Worm (Caenorhabditis elegans) whole organism, late embryonic: ENCODE data around the gene clec-122.
A peak's percentile ranks its signal among the peaks of the same experiment; 100 is the strongest.

Experiments used
- C38D4.7 ChIP-seq: fragments of 200-800 bp; sonication (Bioruptor generic); optimal IDR thresholded peaks from 2 replicates; lab custom pipeline; 2018; ENCODE audit warnings: mild to moderate bottlenecking, missing genetic modification characterization, moderate library complexity, missing compliant biosample characterization
- K02D7.2 ChIP-seq: sonication (generic microtip); optimal IDR thresholded peaks from 2 replicates; lab custom pipeline; 2017; ENCODE audit warnings: mild to moderate bottlenecking, missing genetic modification characterization, missing compliant biosample characterization
- K09A11.1 ChIP-seq: sonication (generic microtip); optimal IDR thresholded peaks from 2 replicates; lab custom pipeline; 2017; ENCODE audit warnings: antibody characterized with exemption, mild to moderate bottlenecking, missing genetic modification characterization, missing compliant biosample characterization; ENCODE audit not compliant: insufficient read depth
- Y22D7AL.16 ChIP-seq: sonication (generic microtip); optimal IDR thresholded peaks from 2 replicates; lab custom pipeline; 2016; ENCODE audit warnings: missing genetic modification characterization, missing compliant biosample characterization
- ama-1 ChIP-seq: fragments of 150-350 bp; optimal IDR thresholded peaks from 2 replicates; lab custom pipeline; 2014
- ceh-14 ChIP-seq: sonication (generic microtip); optimal IDR thresholded peaks from 2 replicates; lab custom pipeline; 2016; ENCODE audit warnings: missing genotype, missing genetic modification characterization, missing compliant biosample characterization
- ceh-22 ChIP-seq: sonication (generic microtip); optimal IDR thresholded peaks from 2 replicates; lab custom pipeline; 2017; ENCODE audit warnings: missing biosample characterization, missing genetic modification characterization
- ceh-30 ChIP-seq: fragments of 150-350 bp; optimal IDR thresholded peaks from 2 replicates; lab custom pipeline; 2014; ENCODE audit warnings: missing biosample characterization, missing genetic modification characterization
- ceh-48 ChIP-seq: sonication (generic microtip); optimal IDR thresholded peaks from 2 replicates; lab custom pipeline; 2016; ENCODE audit warnings: missing genetic modification characterization, inconsistent platforms, missing compliant biosample characterization
- che-1 ChIP-seq: sonication (generic microtip); optimal IDR thresholded peaks from 2 replicates; lab custom pipeline; 2016; ENCODE audit warnings: mild to moderate bottlenecking, missing genetic modification characterization, missing compliant biosample characterization
- dmd-4 ChIP-seq: sonication (generic microtip); optimal IDR thresholded peaks from 2 replicates; lab custom pipeline; 2016; ENCODE audit warnings: borderline replicate concordance, missing genetic modification characterization, missing compliant biosample characterization
- elt-2 ChIP-seq: sonication (generic microtip); optimal IDR thresholded peaks from 2 replicates; lab custom pipeline; 2016; ENCODE audit warnings: missing genetic modification reagents, missing genetic modification characterization, missing compliant biosample characterization
- elt-4 ChIP-seq: sonication (generic microtip); optimal IDR thresholded peaks from 2 replicates; lab custom pipeline; 2016; ENCODE audit warnings: missing genetic modification characterization, missing compliant biosample characterization
- eyg-1 ChIP-seq: sonication (generic microtip); optimal IDR thresholded peaks from 2 replicates; lab custom pipeline; 2016; ENCODE audit warnings: missing genotype, missing genetic modification characterization, missing compliant biosample characterization
- fkh-10 ChIP-seq: fragments of 150-350 bp; optimal IDR thresholded peaks from 2 replicates; lab custom pipeline; 2014; ENCODE audit warnings: missing biosample characterization, missing genetic modification reagents, missing genetic modification characterization
- fkh-6 ChIP-seq: sonication (generic microtip); optimal IDR thresholded peaks from 2 replicates; lab custom pipeline; 2016; ENCODE audit warnings: missing genetic modification characterization, missing compliant biosample characterization
- hlh-13 ChIP-seq: fragments of 200-800 bp; sonication (Bioruptor generic); optimal IDR thresholded peaks from 2 replicates; lab custom pipeline; 2018; ENCODE audit warnings: mild to moderate bottlenecking, missing genetic modification characterization, missing compliant biosample characterization
- hlh-6 ChIP-seq: sonication (generic microtip); optimal IDR thresholded peaks from 2 replicates; lab custom pipeline; 2016; ENCODE audit warnings: missing genotype, missing genetic modification characterization, missing compliant biosample characterization
- lim-6 ChIP-seq: sonication (generic microtip); optimal IDR thresholded peaks from 2 replicates; lab custom pipeline; 2016; ENCODE audit warnings: missing genetic modification characterization, missing compliant biosample characterization
- nhr-11 ChIP-seq: fragments of 150-350 bp; optimal IDR thresholded peaks from 2 replicates; lab custom pipeline; 2014; ENCODE audit warnings: missing biosample characterization, missing genetic modification characterization
- nhr-232 ChIP-seq: sonication (generic microtip); optimal IDR thresholded peaks from 2 replicates; lab custom pipeline; 2016; ENCODE audit warnings: missing genetic modification characterization, missing compliant biosample characterization
- npax-4 ChIP-seq: sonication (generic microtip); optimal IDR thresholded peaks from 2 replicates; lab custom pipeline; 2016; ENCODE audit warnings: missing genetic modification characterization, missing compliant biosample characterization
- odd-2 ChIP-seq: sonication (generic microtip); optimal IDR thresholded peaks from 2 replicates; lab custom pipeline; 2017; ENCODE audit warnings: antibody characterized with exemption, mild to moderate bottlenecking, missing genetic modification characterization, missing compliant biosample characterization
- pat-9 ChIP-seq: fragments of 200-800 bp; sonication (Bioruptor generic); optimal IDR thresholded peaks from 2 replicates; lab custom pipeline; 2018; ENCODE audit warnings: mild to moderate bottlenecking, missing genetic modification characterization, moderate library complexity, missing compliant biosample characterization
- pha-2 ChIP-seq: sonication (generic microtip); optimal IDR thresholded peaks from 2 replicates; lab custom pipeline; 2017; ENCODE audit warnings: mild to moderate bottlenecking, missing genetic modification characterization, missing compliant biosample characterization
- pha-4 ChIP-seq: fragments of 150-350 bp; optimal IDR thresholded peaks from 2 replicates; lab custom pipeline; 2018; ENCODE audit warnings: missing biosample characterization, missing genetic modification reagents, missing genetic modification characterization
- pros-1 ChIP-seq: fragments of 150-350 bp; optimal IDR thresholded peaks from 2 replicates; lab custom pipeline; 2014; ENCODE audit warnings: missing biosample characterization, missing genetic modification reagents, missing genetic modification characterization
- ref-2 ChIP-seq: sonication (generic microtip); optimal IDR thresholded peaks from 2 replicates; lab custom pipeline; 2016; ENCODE audit warnings: missing genetic modification characterization, missing compliant biosample characterization
- rnt-1 ChIP-seq: sonication (generic microtip); optimal IDR thresholded peaks from 2 replicates; lab custom pipeline; 2016; ENCODE audit warnings: missing genetic modification characterization, missing compliant biosample characterization
- tbx-2 ChIP-seq: sonication (generic microtip); optimal IDR thresholded peaks from 2 replicates; lab custom pipeline; 2016; ENCODE audit warnings: missing genetic modification characterization, missing compliant biosample characterization
- unc-3 ChIP-seq, 2 experiments: fragments of 200-800 bp in 1 of 2; sonication (Bioruptor generic) in 1 of 2; sonication (generic microtip) in 1 of 2; conservative IDR thresholded peaks in 1 of 2; optimal IDR thresholded peaks in 1 of 2; 2 replicates each; pipeline versions ENCODE4 v1.3.6 to Lab custom; 2016 to 2022; ENCODE audit warnings: missing compliant biosample characterization in 2 of 2, missing genetic modification characterization in 2 of 2, missing genetic modification reagents in 1 of 2
- unc-55 ChIP-seq: sonication (generic microtip); optimal IDR thresholded peaks from 2 replicates; lab custom pipeline; 2017; ENCODE audit warnings: missing biosample characterization, missing genetic modification reagents, missing genetic modification characterization
- zip-5 ChIP-seq: sonication (generic microtip); optimal IDR thresholded peaks from 2 replicates; lab custom pipeline; 2016; ENCODE audit warnings: missing genetic modification characterization, missing compliant biosample characterization

Gene clec-122

DNA sequence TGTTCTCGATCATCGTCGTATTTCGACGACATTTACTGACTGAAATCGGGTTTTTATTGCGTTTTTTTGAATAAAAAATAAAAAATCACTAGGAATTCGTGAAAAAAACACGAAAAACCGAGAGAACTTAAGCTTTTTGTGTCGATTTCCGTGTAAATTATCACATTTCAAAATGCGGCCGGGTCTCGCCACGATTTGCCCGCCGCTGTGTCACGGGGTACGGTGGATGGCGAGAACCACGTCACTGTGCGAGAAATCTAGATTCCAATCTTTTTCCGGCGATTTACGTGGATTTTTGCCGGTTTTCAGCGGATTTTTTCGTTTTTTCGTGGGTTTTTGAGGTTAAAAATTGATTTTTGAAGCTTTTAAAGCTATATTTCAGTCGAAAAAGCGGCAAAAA, 28.9 kb upstream of the clec-122 start, which contains the start of gene Y25C1A.8 (continued):
- TF ChIP-seq che-1 (tag; lab: Kevin White, UChicago) (peak; percentile 15), ceh-14 (peak; percentile 38), K02D7.2 (tag; lab: Kevin White, UChicago) (no peak), pha-2 (tag; lab: Kevin White, UChicago) (peak; percentile 26)

DNA sequence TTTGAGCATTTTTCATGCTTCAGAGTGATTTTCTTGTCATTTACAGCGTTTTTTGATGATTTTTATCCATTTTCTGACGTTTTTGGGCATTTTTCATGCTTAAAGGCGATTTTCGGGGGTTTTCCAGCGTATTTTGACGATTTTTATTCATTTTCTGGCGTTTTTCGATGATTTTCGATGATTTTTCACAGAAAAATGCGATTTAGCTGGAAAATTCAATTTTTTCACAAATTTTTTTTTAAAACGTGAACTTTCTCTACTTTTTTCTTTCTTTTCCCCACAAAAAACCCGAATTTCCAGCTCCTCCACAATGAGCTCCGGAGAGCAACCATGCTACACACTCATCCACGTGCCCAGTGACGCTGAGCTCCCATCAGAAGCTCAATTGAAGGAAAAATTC, 27.4 kb upstream of the clec-122 start, which contains the start of gene copb-1:
Gene copb-1, plus strand, starts transcription at position 301 of the 400 bp plus-strand sequence.
- TF ChIP-seq che-1 (tag; lab: Kevin White, UChicago), result no peak
- no peak for TF ChIP-seq rnt-1 (tag; lab: Kevin White, UChicago)
- no peak for TF ChIP-seq pha-4 (tag; lab: Kevin White, UChicago)
- no peak for TF ChIP-seq fkh-6 (tag; lab: Kevin White, UChicago)
- no peak for TF ChIP-seq hlh-13
- no peak for TF ChIP-seq odd-2 (tag; lab: Kevin White, UChicago)
- no peak for TF ChIP-seq ceh-14
- TF ChIP-seq zip-5 (tag; lab: Kevin White, UChicago), result no peak
- no peak for TF ChIP-seq nhr-232 (tag; lab: Kevin White, UChicago)
- no peak for TF ChIP-seq pros-1 (tag; lab: Kevin White, UChicago)
- TF ChIP-seq K09A11.1 (tag; lab: Kevin White, UChicago), result no peak
- TF ChIP-seq nhr-11 (tag; lab: Kevin White, UChicago), result no peak
- TF ChIP-seq Y22D7AL.16 (tag; lab: Kevin White, UChicago), result no peak

DNA sequence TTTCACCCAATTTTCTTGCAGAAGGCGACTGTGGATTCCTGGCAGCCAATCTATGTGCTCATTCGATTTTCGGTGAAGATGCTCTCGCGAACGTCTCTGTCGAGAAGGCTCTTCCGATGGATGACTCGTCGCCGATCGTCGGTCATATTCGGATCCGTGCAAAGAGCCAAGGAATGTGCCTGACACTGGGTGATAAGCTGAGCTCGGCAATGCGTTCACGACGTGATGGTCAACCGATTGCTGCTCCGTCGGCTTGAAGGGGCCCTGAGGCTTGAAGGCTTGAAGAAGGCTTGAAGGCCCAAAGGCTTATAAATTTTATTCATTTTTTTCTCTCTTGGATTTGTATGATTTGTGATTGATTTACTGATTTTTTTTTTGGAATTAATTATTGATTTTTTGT, 18.7 kb upstream of the clec-122 start:
- TF ChIP-seq elt-4 (no peak), npax-4 (tag; lab: Kevin White, UChicago) (no peak)

DNA sequence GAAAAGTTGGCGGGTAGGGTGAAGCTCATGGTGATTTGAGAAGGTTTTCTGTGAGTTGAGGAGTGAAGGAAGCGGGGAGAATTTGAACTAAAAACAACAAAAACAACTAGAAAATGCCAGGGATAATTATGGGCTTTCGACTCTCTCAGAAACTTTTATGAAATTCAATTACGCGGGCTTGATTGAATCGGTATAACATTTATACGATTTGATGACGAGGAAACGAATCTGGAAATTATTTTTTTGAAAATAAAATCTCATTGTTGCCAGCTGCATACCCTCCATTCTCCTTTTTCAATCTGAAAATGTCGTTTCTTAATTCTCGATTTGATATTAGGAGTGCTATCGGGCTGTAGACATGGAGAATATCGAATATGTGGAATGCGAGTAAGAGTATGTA, 14.6 kb upstream of the clec-122 start, which contains the start of gene srg-21:
Gene srg-21, minus strand, starts transcription at position 101 of the 400 bp plus-strand sequence.
- TF ChIP-seq unc-3 (GFP tag; conservative IDR thresholded peaks at IDR 0.05; lab: Robert Waterston, UW) (no peak), unc-3 (tag; optimal IDR thresholded peaks at IDR 0.05; lab: Kevin White, UChicago) (no peak)

DNA sequence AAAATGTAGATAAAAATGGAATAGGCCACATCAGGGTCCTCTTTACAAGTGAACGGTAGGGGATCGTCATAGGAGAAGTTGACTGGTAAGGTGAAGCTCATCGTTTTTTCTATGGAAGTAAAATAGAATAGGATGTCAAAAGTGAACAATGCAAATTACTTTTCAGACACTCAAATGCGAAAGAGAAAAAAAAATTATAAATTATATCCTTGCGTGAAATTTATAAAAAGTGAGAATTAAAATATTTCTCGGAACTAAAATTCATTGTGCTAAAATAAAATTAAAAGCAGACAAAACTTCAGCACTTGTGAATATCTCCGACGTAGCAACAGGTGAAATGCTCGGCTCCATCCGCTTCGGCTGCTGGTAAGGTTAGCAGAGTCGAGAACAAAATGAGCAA, 12.5 kb upstream of the clec-122 start, which contains the start of gene srg-22:
Gene srg-22, minus strand, starts transcription at position 101 of the 400 bp plus-strand sequence.
- TF ChIP-seq ceh-48 (tag; lab: Kevin White, UChicago) (no peak), pat-9 (tag; lab: Kevin White, UChicago) (no peak), ref-2 (tag; lab: Kevin White, UChicago) (no peak), hlh-6 (tag; lab: Kevin White, UChicago) (no peak), che-1 (tag; lab: Kevin White, UChicago) (no peak)
- TF ChIP-seq, all 69 proteins: peak for 0

DNA sequence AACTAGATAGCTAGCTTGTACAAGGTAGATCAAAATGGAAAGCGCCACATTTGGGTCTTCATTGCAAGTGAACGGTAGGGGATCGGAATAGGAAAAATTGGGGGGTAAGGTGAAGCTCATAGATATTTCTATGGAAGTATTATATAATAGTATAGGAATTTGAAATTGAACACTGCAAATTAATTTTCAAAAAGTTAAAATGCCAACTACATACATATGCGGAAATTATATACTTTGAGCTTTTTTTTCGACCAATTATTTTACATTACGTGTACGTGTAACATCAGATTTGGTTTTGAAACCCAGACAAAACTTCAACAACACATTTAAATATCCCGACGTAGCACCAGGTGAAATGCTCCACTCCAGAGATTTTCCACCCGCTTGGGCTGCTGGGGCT, 9.8 kb upstream of the clec-122 start, which contains the start of gene srg-23:
Gene srg-23, minus strand, starts transcription at position 101 of the 400 bp plus-strand sequence.
- TF ChIP-seq ceh-22 (tag; lab: Kevin White, UChicago) (no peak), pros-1 (tag; lab: Kevin White, UChicago) (no peak), npax-4 (tag; lab: Kevin White, UChicago) (no peak), ceh-30 (tag; lab: Kevin White, UChicago) (no peak), fkh-10 (GFP tag; lab: Kevin White, UChicago) (no peak), ama-1 (lab: Kevin White, UChicago) (no peak), dmd-4 (tag; lab: Kevin White, UChicago) (no peak), elt-2 (no peak), lim-6 (tag; lab: Kevin White, UChicago) (no peak)

DNA sequence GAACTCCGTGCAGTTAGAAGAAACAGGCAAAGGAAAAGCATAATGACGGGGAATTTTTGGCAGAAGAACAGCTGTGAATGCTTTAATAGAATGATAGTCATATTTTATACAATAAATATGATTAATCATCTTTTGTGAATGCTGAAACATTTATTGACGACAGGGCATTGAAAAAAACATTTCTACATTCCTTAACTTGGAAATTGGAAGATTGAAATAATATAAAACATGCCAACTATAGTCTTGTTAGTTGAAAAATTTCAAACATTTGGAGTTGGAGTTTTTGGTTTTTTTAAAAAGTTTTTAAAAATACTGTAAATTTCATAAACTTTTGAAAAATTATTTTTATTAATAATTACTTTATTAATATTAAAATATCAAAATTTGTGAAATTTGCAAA, 9.0 kb upstream of the clec-122 start, which contains the start of gene Y25C1A.14:
Gene Y25C1A.14, minus strand, starts transcription at position 101 of the 400 bp plus-strand sequence.
- TF ChIP-seq eyg-1 (tag; lab: Kevin White, UChicago) (no peak), dmd-4 (tag; lab: Kevin White, UChicago) (no peak), unc-55 (GFP tag; lab: Kevin White, UChicago) (no peak), ceh-14 (no peak), C38D4.7 (GFP tag; lab: Kevin White, UChicago) (no peak), npax-4 (tag; lab: Kevin White, UChicago) (no peak), tbx-2 (tag; lab: Kevin White, UChicago) (no peak)
- TF ChIP-seq, all 69 proteins: peak for 0
